Worm (Caenorhabditis elegans) whole organism, young adult: ENCODE results near the gene bre-2.

Experiments
- D2030.7 ChIP-seq: fragments of 200-800 bp; sonication (Bioruptor generic); IDR thresholded peaks from 2 replicates; pipeline ENCODE4 v1.3.6; 2022; ENCODE audit warnings: missing genetic modification reagents, missing genetic modification characterization, missing compliant biosample characterization
- F23B12.7 ChIP-seq: sonication (generic microtip); optimal IDR thresholded peaks from 2 replicates; lab custom pipeline; 2017; ENCODE audit warnings: missing genetic modification characterization, mild to moderate bottlenecking, missing compliant biosample characterization, antibody characterized with exemption, moderate library complexity; ENCODE audit not compliant: insufficient read depth
- F49E8.2 ChIP-seq: sonication (generic microtip); optimal IDR thresholded peaks from 3 replicates; lab custom pipeline; 2017; ENCODE audit warnings: missing genetic modification characterization, mild to moderate bottlenecking, missing compliant biosample characterization, antibody characterized with exemption, moderate library complexity; ENCODE audit not compliant: insufficient read depth
- F52B5.7 ChIP-seq: sonication (generic microtip); optimal IDR thresholded peaks from 2 replicates; lab custom pipeline; 2016; ENCODE audit warnings: mild to moderate bottlenecking, missing genetic modification characterization, missing compliant biosample characterization
- F57C9.4 ChIP-seq: sonication (generic microtip); optimal IDR thresholded peaks from 2 replicates; lab custom pipeline; 2017; ENCODE audit warnings: mild to moderate bottlenecking, missing genetic modification characterization, missing compliant biosample characterization
- Y56A3A.18 ChIP-seq: fragments of 200-800 bp; sonication (Bioruptor generic); IDR thresholded peaks from 2 replicates; pipeline ENCODE4 v1.3.6; 2022; ENCODE audit warnings: missing genetic modification reagents, missing genetic modification characterization, missing compliant biosample characterization
- Y67H2A.10 ChIP-seq: fragments of 200-800 bp; sonication (Bioruptor generic); conservative IDR thresholded peaks from 2 replicates; pipeline ENCODE4 v1.3.6; 2022; ENCODE audit warnings: missing genetic modification reagents, missing genetic modification characterization, missing compliant biosample characterization
- aptf-2 ChIP-seq: fragments of 200-800 bp; sonication (Bioruptor generic); conservative IDR thresholded peaks from 2 replicates; pipeline ENCODE4 v1.3.6; 2022; ENCODE audit warnings: missing genetic modification reagents, missing genetic modification characterization, missing compliant biosample characterization
- atf-7 ChIP-seq: sonication (generic microtip); optimal IDR thresholded peaks from 2 replicates; lab custom pipeline; 2017; ENCODE audit warnings: mild to moderate bottlenecking, missing genetic modification characterization, missing compliant biosample characterization
- bed-2 ChIP-seq: fragments of 200-800 bp; sonication (Bioruptor generic); IDR thresholded peaks from 2 replicates; pipeline ENCODE4 v1.3.6; 2022; ENCODE audit warnings: missing genetic modification reagents, missing genetic modification characterization, missing compliant biosample characterization
- ceh-40 ChIP-seq: fragments of 200-800 bp; sonication (Bioruptor generic); IDR thresholded peaks from 2 replicates; pipeline ENCODE4 v1.3.6; 2022; ENCODE audit warnings: missing genetic modification characterization, missing compliant biosample characterization
- dpff-1 ChIP-seq: sonication (generic microtip); optimal IDR thresholded peaks from 2 replicates; lab custom pipeline; 2017; ENCODE audit warnings: mild to moderate bottlenecking, missing genetic modification characterization, missing compliant biosample characterization
- efl-1 ChIP-seq: fragments of 150-350 bp; optimal IDR thresholded peaks from 2 replicates; lab custom pipeline; 2014; ENCODE audit warnings: missing biosample characterization, missing genetic modification reagents, missing genetic modification characterization
- ekl-4 ChIP-seq: fragments of 200-800 bp; sonication (Bioruptor generic); IDR thresholded peaks from 2 replicates; pipeline ENCODE4 v1.3.6; 2022; ENCODE audit warnings: missing genetic modification reagents, missing genetic modification characterization, missing compliant biosample characterization
- fkh-3 ChIP-seq: sonication (generic microtip); optimal IDR thresholded peaks from 2 replicates; lab custom pipeline; 2016; ENCODE audit warnings: mild to moderate bottlenecking, missing genetic modification characterization, missing compliant biosample characterization
- hlh-26 ChIP-seq: fragments of 200-800 bp; sonication (Bioruptor generic); conservative IDR thresholded peaks from 2 replicates; pipeline ENCODE4 v1.3.6; 2022; ENCODE audit warnings: missing genetic modification reagents, missing genetic modification characterization, missing compliant biosample characterization
- hmg-1.2 ChIP-seq: fragments of 200-800 bp; sonication (Bioruptor generic); IDR thresholded peaks from 2 replicates; pipeline ENCODE4 v1.3.6; 2022; ENCODE audit warnings: missing genetic modification reagents, missing genetic modification characterization, missing compliant biosample characterization
- hsf-1 ChIP-seq: fragments of 200-800 bp; sonication (Bioruptor generic); IDR thresholded peaks from 2 replicates; pipeline ENCODE4 v1.3.6; 2022; ENCODE audit warnings: missing genetic modification reagents, missing genetic modification characterization, missing compliant biosample characterization
- lin-35 ChIP-seq, 3 experiments: fragments of 150-350 bp in 2 of 3; sonication (generic microtip) in 1 of 3; optimal IDR thresholded peaks; 2 replicates each; lab custom pipeline; 2014 to 2018; ENCODE audit warnings: missing biosample characterization in 3 of 3, missing genetic modification characterization in 3 of 3, missing genetic modification reagents in 3 of 3
- lsl-1 ChIP-seq: fragments of 200-800 bp; sonication (Bioruptor generic); optimal IDR thresholded peaks from 2 replicates; lab custom pipeline; 2018; ENCODE audit warnings: mild to moderate bottlenecking, missing genetic modification characterization, moderate library complexity, missing compliant biosample characterization
- madf-10 ChIP-seq: sonication (generic microtip); optimal IDR thresholded peaks from 2 replicates; lab custom pipeline; 2016; ENCODE audit warnings: mild to moderate bottlenecking, missing genetic modification characterization, missing compliant biosample characterization
- mcd-1 ChIP-seq: fragments of 200-800 bp; sonication (Bioruptor generic); IDR thresholded peaks from 2 replicates; pipeline ENCODE4 v1.3.6; 2022; ENCODE audit warnings: missing genetic modification reagents, missing genetic modification characterization, missing compliant biosample characterization
- snpc-1.1 ChIP-seq: sonication (generic microtip); optimal IDR thresholded peaks from 2 replicates; lab custom pipeline; 2017; ENCODE audit warnings: missing genetic modification characterization, mild to moderate bottlenecking, missing compliant biosample characterization, antibody characterized with exemption, moderate library complexity, missing genotype, missing genetic modification reagents; ENCODE audit not compliant: insufficient read depth
- snpc-3.4 ChIP-seq: sonication (generic microtip); optimal IDR thresholded peaks from 2 replicates; lab custom pipeline; 2017; ENCODE audit warnings: missing genetic modification characterization, mild to moderate bottlenecking, missing compliant biosample characterization, antibody characterized with exemption, moderate library complexity, missing genotype, missing genetic modification reagents
- snpc-4 ChIP-seq, 5 experiments: fragments of 150-350 bp in 1 of 5; sonication (generic microtip) in 4 of 5; optimal IDR thresholded peaks; 2 replicates each; lab custom pipeline; 2014 to 2018; ENCODE audit warnings: missing genetic modification characterization in 5 of 5, missing biosample characterization in 3 of 5, antibody characterized with exemption in 2 of 5, mild to moderate bottlenecking in 2 of 5, missing compliant biosample characterization in 2 of 5, missing genotype in 2 of 5, moderate library complexity in 2 of 5, missing genetic modification reagents in 1 of 5
- tbx-9 ChIP-seq: sonication (generic microtip); optimal IDR thresholded peaks from 2 replicates; lab custom pipeline; 2016; ENCODE audit warnings: borderline replicate concordance, missing genetic modification characterization, inconsistent platforms, missing compliant biosample characterization
- zfh-2 ChIP-seq: fragments of 200-800 bp; sonication (Bioruptor generic); conservative IDR thresholded peaks from 2 replicates; pipeline ENCODE4 v1.3.6; 2022; ENCODE audit warnings: missing genetic modification reagents, missing genetic modification characterization, missing compliant biosample characterization
- zim-3 ChIP-seq: sonication (generic microtip); optimal IDR thresholded peaks from 2 replicates; lab custom pipeline; 2017; ENCODE audit warnings: mild to moderate bottlenecking, missing genetic modification characterization, moderate library complexity, missing compliant biosample characterization
- ztf-18 ChIP-seq: sonication (generic microtip); optimal IDR thresholded peaks from 2 replicates; lab custom pipeline; 2016; ENCODE audit warnings: missing genotype, mild to moderate bottlenecking, missing genetic modification characterization, missing compliant biosample characterization
- ztf-25 ChIP-seq: fragments of 200-800 bp; sonication (Bioruptor generic); IDR thresholded peaks from 2 replicates; pipeline ENCODE4 v1.3.6; 2022; ENCODE audit warnings: missing genetic modification reagents, missing genetic modification characterization, missing compliant biosample characterization
- ztf-28 ChIP-seq: fragments of 200-800 bp; sonication (Bioruptor generic); IDR thresholded peaks from 2 replicates; pipeline ENCODE4 v1.3.6; 2022; ENCODE audit warnings: missing genetic modification reagents, missing genetic modification characterization, missing compliant biosample characterization

Gene bre-2

ce11 chrIII:13152697-13153391 lies 13.4 kb upstream of the bre-2 start, which contains the start of gene Y39E4B.10:
Gene Y39E4B.10 (minus strand): TSS chrIII:13152858.
- TF ChIP-seq hmg-1.2 (GFP tag; lab: Robert Waterston, UW) (peak; percentile 99), D2030.7 (GFP tag; lab: Robert Waterston, UW) (0 out of 2 replicates have a peak, but pooled peaks have one; percentile 24), F52B5.7 (tag; lab: Kevin White, UChicago) (no peak), lin-35 (GFP tag; optimal IDR thresholded peaks at IDR 0.05; lab: Kevin White, UChicago) (peak in 1 of 3 experiments; percentile 21), mcd-1 (peak; percentile 96), efl-1 (GFP tag; lab: Kevin White, UChicago) (peak; percentile 22), bed-2 (no peak), ztf-18 (tag; lab: Kevin White, UChicago) (no peak)

- TF ChIP-seq atf-7 (no peak), aptf-2 (no peak), lsl-1 (GFP tag; lab: Kevin White, UChicago) (peak; percentile 47), mcd-1 (peak; percentile 75), D2030.7 (GFP tag; lab: Robert Waterston, UW) (peak; percentile 33; the same call in 1 of the 2 replicates), efl-1 (GFP tag; lab: Kevin White, UChicago) (peak; percentile 34)
Measured at ce11 chrIII:13151765-13152164, 12.3 kb upstream of the bre-2 start.

ce11 chrIII:13131220-13131619 lies 8.2 kb downstream of the bre-2 start:
- 0 out of 2 replicates have a peak, but pooled peaks have one; percentile 34 for TF ChIP-seq ztf-28
- no peak for TF ChIP-seq madf-10
- no peak for TF ChIP-seq dpff-1 (tag; lab: Kevin White, UChicago)
- TF ChIP-seq ceh-40 (GFP tag; lab: Robert Waterston, UW) = no peak
- no peak for TF ChIP-seq fkh-3 (tag; lab: Kevin White, UChicago)

ce11 chrIII:13127157-13127556 lies 12.3 kb downstream of the bre-2 start:
- TF ChIP-seq dpff-1 (tag; lab: Kevin White, UChicago) (no peak), lsl-1 (GFP tag; lab: Kevin White, UChicago) (no peak), F49E8.2 (no peak), ekl-4 (no peak)

ce11 chrIII:13123440-13123839 lies 16.0 kb downstream of the bre-2 start:
- no peak for TF ChIP-seq dpff-1 (tag; lab: Kevin White, UChicago)
- no peak for TF ChIP-seq madf-10
- TF ChIP-seq snpc-1.1 (tag; lab: Kevin White, UChicago) = no peak
- TF ChIP-seq zfh-2 (GFP tag; lab: Robert Waterston, UW) = 0 out of 2 replicates have a peak, but pooled peaks have one; percentile 37
- no peak for TF ChIP-seq hlh-26

ce11 chrIII:13119520-13119919 lies 19.9 kb downstream of the bre-2 start, which contains the start of gene zig-8:
Gene zig-8 (plus strand): TSS chrIII:13119820.
- TF ChIP-seq lin-35 (GFP tag; optimal IDR thresholded peaks at IDR 0.05; lab: Kevin White, UChicago) = peak in 1 of 3 experiments; percentile 7
- TF ChIP-seq hsf-1 (GFP tag; lab: Robert Waterston, UW) = no peak

- TF ChIP-seq snpc-3.4 (tag; lab: Kevin White, UChicago) = no peak
- no peak for TF ChIP-seq ztf-25 (GFP tag; lab: Robert Waterston, UW)
- TF ChIP-seq zim-3 (tag; lab: Kevin White, UChicago) = no peak
- TF ChIP-seq tbx-9 (tag; lab: Kevin White, UChicago) = no peak
- no peak for TF ChIP-seq F23B12.7 (tag; lab: Kevin White, UChicago)
- TF ChIP-seq snpc-4 (GFP tag; optimal IDR thresholded peaks at IDR 0.05; lab: Kevin White, UChicago) = no peak
- TF ChIP-seq snpc-4 (tag; optimal IDR thresholded peaks at IDR 0.05; lab: Kevin White, UChicago) = no peak
- no peak for TF ChIP-seq F57C9.4 (tag; lab: Kevin White, UChicago)
- no peak for TF ChIP-seq Y67H2A.10 (GFP tag; lab: Robert Waterston, UW)
- no peak for TF ChIP-seq Y56A3A.18
Measured at ce11 chrIII:13118460-13118859, 21.0 kb downstream of the bre-2 start.
